Fruit fly (Drosophila melanogaster) whole organism, pupa: Measurements from ENCODE around the gene Kcmf1.

Experiments used
- CG10348 ChIP-seq: fragments of 200-800 bp; sonication (Bioruptor generic); IDR thresholded peaks from 2 replicates; pipeline ENCODE4 v1.3.6; 2022; ENCODE audit warnings: missing biosample characterization, missing genetic modification characterization
- CG12605 ChIP-seq: fragments of 200-800 bp; sonication (Bioruptor generic); IDR thresholded peaks from 2 replicates; pipeline ENCODE4 v1.3.6; 2022; ENCODE audit warnings: missing biosample characterization, missing genetic modification characterization
- CG13204 ChIP-seq: fragments of 200-800 bp; sonication (Bioruptor generic); optimal IDR thresholded peaks from 2 replicates; lab custom pipeline; 2018; ENCODE audit warnings: missing biosample characterization, mild to moderate bottlenecking, missing genetic modification characterization, moderate library complexity
- CG14655 ChIP-seq: fragments of 200-800 bp; sonication (Bioruptor generic); optimal IDR thresholded peaks from 3 replicates; lab custom pipeline; 2017; ENCODE audit warnings: mild to moderate bottlenecking, missing biosample characterization, missing genetic modification reagents, missing genetic modification characterization
- CG15710 ChIP-seq: fragments of 200-800 bp; sonication (Bioruptor generic); optimal IDR thresholded peaks from 2 replicates; lab custom pipeline; 2018; ENCODE audit warnings: missing biosample characterization, mild to moderate bottlenecking, missing genetic modification characterization, moderate library complexity
- CG17806 ChIP-seq: fragments of 200-800 bp; sonication (Bioruptor generic); optimal IDR thresholded peaks from 2 replicates; lab custom pipeline; 2018; ENCODE audit warnings: missing biosample characterization, mild to moderate bottlenecking, missing genetic modification characterization, moderate library complexity
- CG32121 ChIP-seq: fragments of 200-800 bp; sonication (Bioruptor generic); IDR thresholded peaks from 2 replicates; pipeline ENCODE4 v1.3.6; 2022; ENCODE audit warnings: missing biosample characterization, missing genetic modification characterization
- CG34367 ChIP-seq: fragments of 200-800 bp; sonication (Bioruptor generic); optimal IDR thresholded peaks from 2 replicates; lab custom pipeline; 2018; ENCODE audit warnings: missing biosample characterization, mild to moderate bottlenecking, missing genetic modification characterization
- CG4496 ChIP-seq: fragments of 200-800 bp; sonication (Bioruptor generic); IDR thresholded peaks from 3 replicates; pipeline ENCODE4 v1.3.6; 2022; ENCODE audit warnings: missing biosample characterization, missing genetic modification characterization
- CG8159 ChIP-seq: fragments of 200-800 bp; sonication (Bioruptor generic); optimal IDR thresholded peaks from 3 replicates; lab custom pipeline; 2018; ENCODE audit warnings: missing biosample characterization, mild to moderate bottlenecking, missing genetic modification characterization, moderate library complexity
- CG8301 ChIP-seq: fragments of 200-800 bp; sonication (Bioruptor generic); optimal IDR thresholded peaks from 2 replicates; lab custom pipeline; 2018; ENCODE audit warnings: missing biosample characterization, mild to moderate bottlenecking, missing genetic modification characterization
- CG9948 ChIP-seq: fragments of 200-800 bp; sonication (Bioruptor generic); optimal IDR thresholded peaks from 2 replicates; lab custom pipeline; 2018; ENCODE audit warnings: missing biosample characterization, mild to moderate bottlenecking, missing genetic modification characterization, moderate library complexity
- D1 ChIP-seq: fragments of 200-800 bp; sonication (Bioruptor generic); optimal IDR thresholded peaks from 2 replicates; lab custom pipeline; 2018; ENCODE audit warnings: missing biosample characterization, mild to moderate bottlenecking, missing genetic modification characterization, moderate library complexity
- EcR ChIP-seq: fragments of 200-800 bp; sonication (Bioruptor generic); optimal IDR thresholded peaks from 3 replicates; lab custom pipeline; 2019; ENCODE audit warnings: missing biosample characterization, missing genetic modification characterization, mild to moderate bottlenecking, moderate library complexity, missing genetic modification reagents
- Ets98B ChIP-seq: fragments of 200-800 bp; sonication (Bioruptor generic); IDR thresholded peaks from 2 replicates; pipeline ENCODE4 v1.3.6; 2022; ENCODE audit warnings: missing biosample characterization, missing genetic modification characterization
- Pif1A ChIP-seq: fragments of 200-800 bp; sonication (Bioruptor generic); optimal IDR thresholded peaks from 3 replicates; lab custom pipeline; 2016; ENCODE audit warnings: missing biosample characterization, missing genetic modification characterization
- Pif1B ChIP-seq: fragments of 200-800 bp; sonication (Bioruptor generic); optimal IDR thresholded peaks from 3 replicates; lab custom pipeline; 2016; ENCODE audit warnings: missing biosample characterization, missing genetic modification characterization
- Snoo ChIP-seq: fragments of 200-800 bp; sonication (Bioruptor generic); optimal IDR thresholded peaks from 3 replicates; lab custom pipeline; 2017; ENCODE audit warnings: missing biosample characterization, mild to moderate bottlenecking, missing genetic modification characterization, inconsistent platforms
- fd96Ca ChIP-seq: fragments of 200-800 bp; sonication (Bioruptor generic); IDR thresholded peaks from 3 replicates; pipeline ENCODE4 v1.3.6; 2022; ENCODE audit warnings: missing biosample characterization, missing genetic modification characterization
- gl ChIP-seq: fragments of 200-800 bp; sonication (Bioruptor generic); optimal IDR thresholded peaks from 2 replicates; lab custom pipeline; 2018; ENCODE audit warnings: missing biosample characterization, mild to moderate bottlenecking, missing genetic modification characterization
- rn ChIP-seq: fragments of 200-800 bp; sonication (Bioruptor generic); IDR thresholded peaks from 2 replicates; pipeline ENCODE4 v1.3.6; 2022; ENCODE audit warnings: missing biosample characterization, missing genetic modification characterization

Gene Kcmf1

DNA sequence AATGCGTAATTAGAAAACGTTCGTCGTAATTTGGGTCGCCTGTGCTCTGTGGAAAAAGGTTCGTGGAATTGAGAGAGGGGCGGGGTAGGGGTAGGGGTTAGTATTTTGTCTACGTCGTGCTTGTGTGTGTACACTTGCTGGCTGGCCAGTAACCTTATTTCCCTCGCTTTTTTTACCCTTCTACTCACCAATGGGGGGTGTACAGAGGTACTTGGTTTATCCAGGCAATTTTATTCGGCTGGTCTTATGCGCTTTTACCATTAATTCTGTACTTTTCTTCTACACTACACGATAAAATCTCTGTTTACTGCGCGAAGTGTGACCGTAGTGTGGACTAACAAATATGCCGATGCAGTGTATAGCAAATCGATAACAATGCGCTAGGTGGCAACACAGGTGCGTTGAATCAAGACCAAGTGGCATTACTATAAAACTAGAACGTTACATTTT is 5.0 kb upstream of the Kcmf1 start, which contains the start of gene tgo:
Gene tgo, minus strand, starts transcription at position 334 of the 450 bp plus-strand sequence.
- TF ChIP-seq CG34367 (tag; lab: Kevin White, UChicago) (no peak), EcR (GFP tag; lab: Kevin White, UChicago) (peak; percentile 28), CG17806 (tag; lab: Kevin White, UChicago) (no peak), CG8301 (tag; lab: Kevin White, UChicago) (no peak), CG14655 (GFP tag; lab: Kevin White, UChicago) (no peak), CG12605 (GFP tag; lab: Robert Waterston, UW) (no peak), Snoo (tag; lab: Kevin White, UChicago) (no peak), Ets98B (GFP tag; lab: Robert Waterston, UW) (no peak), gl (no peak), CG8159 (tag; lab: Kevin White, UChicago) (no peak), CG4496 (no peak), Pif1A (GFP tag; lab: Kevin White, UChicago) (no peak), CG10348 (GFP tag; lab: Robert Waterston, UW) (no peak), CG15710 (tag; lab: Kevin White, UChicago) (peak; percentile 12), fd96Ca (0 out of 3 replicates have a peak, but pooled peaks have one; percentile 12)

DNA sequence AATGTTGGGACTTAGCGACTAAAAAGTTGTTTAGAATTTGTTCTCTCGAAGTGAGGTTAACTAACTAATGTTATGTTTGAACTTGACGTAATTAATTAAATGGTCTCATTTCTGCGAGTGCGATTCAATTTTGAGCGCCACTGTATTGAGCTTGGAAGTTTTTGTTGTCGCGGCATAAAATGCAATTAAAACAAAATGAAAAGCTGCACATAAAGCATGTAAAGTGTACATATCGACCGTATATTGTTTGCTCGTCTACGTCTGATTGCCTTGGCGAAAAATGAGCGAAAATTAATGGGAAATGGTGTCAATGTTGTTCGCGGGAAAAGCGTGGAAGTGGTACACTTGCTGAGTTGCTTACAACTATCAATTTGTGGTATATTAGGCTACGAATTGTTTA is 2.2 kb upstream of the Kcmf1 start:
- TF ChIP-seq CG17806 (tag; lab: Kevin White, UChicago), result no peak
- TF ChIP-seq CG14655 (GFP tag; lab: Kevin White, UChicago), result no peak
- no peak for TF ChIP-seq CG13204
- no peak for TF ChIP-seq CG4496
- TF ChIP-seq CG8301 (tag; lab: Kevin White, UChicago), result no peak
- TF ChIP-seq, all 21 proteins: peak for 0

dm6 chr3R:9013765-9014380 is 836 bp downstream of the Kcmf1 start:
- TF ChIP-seq Snoo (tag; lab: Kevin White, UChicago) (peak; percentile 42), Ets98B (GFP tag; lab: Robert Waterston, UW) (no peak), CG32121 (GFP tag; lab: Robert Waterston, UW) (peak; percentile 38; the same call in 1 of the 2 replicates), CG34367 (tag; lab: Kevin White, UChicago) (no peak), CG8301 (tag; lab: Kevin White, UChicago) (no peak), D1 (tag; lab: Kevin White, UChicago) (no peak), gl (no peak), CG8159 (tag; lab: Kevin White, UChicago) (peak; percentile 53), fd96Ca (0 out of 3 replicates have a peak, but pooled peaks have one; percentile 29), Pif1A (GFP tag; lab: Kevin White, UChicago) (no peak), CG12605 (GFP tag; lab: Robert Waterston, UW) (no peak), CG4496 (0 out of 3 replicates have a peak, but pooled peaks have one; percentile 29), CG17806 (tag; lab: Kevin White, UChicago) (peak; percentile 7), EcR (GFP tag; lab: Kevin White, UChicago) (peak; percentile 28), CG13204 (no peak), CG14655 (GFP tag; lab: Kevin White, UChicago) (no peak), CG9948 (tag; lab: Kevin White, UChicago) (no peak), Pif1B (GFP tag; lab: Kevin White, UChicago) (no peak), CG10348 (GFP tag; lab: Robert Waterston, UW) (no peak), CG15710 (tag; lab: Kevin White, UChicago) (peak; percentile 15), rn (GFP tag; lab: Robert Waterston, UW) (0 out of 2 replicates have a peak, but pooled peaks have one; percentile 16)

- peak; percentile 85 for TF ChIP-seq CG32121 (GFP tag; lab: Robert Waterston, UW)
- no peak for TF ChIP-seq D1 (tag; lab: Kevin White, UChicago)
- no peak for TF ChIP-seq CG10348 (GFP tag; lab: Robert Waterston, UW)
- 0 out of 3 replicates have a peak, but pooled peaks have one; percentile 31 for TF ChIP-seq fd96Ca
Measured at dm6 chr3R:9011708-9012107, 3.0 kb downstream of the Kcmf1 start.

DNA sequence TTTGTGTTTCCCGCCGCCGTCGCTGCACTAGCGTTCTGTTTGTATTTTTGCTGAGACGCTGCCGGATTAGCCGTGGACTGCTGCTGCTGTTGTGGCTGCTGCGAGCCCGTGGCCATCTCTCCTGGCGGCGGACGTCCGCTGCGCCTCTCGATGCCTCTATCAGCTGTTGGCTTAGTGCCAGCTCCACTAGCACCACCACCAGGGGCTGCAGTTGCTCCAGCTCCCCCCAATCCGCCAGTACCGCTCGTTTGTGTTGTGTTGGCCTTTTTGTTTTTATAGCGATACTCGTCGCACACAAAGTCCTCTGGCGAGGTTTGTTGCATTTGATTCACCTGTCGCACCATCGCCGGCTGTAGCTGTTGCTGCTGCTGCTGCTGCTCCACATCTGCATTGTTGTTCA is 4.0 kb downstream of the Kcmf1 start:
- TF ChIP-seq CG8301 (tag; lab: Kevin White, UChicago), result no peak
- TF ChIP-seq CG14655 (GFP tag; lab: Kevin White, UChicago), result no peak
- TF ChIP-seq fd96Ca, result peak; percentile 60; the same call in 2 of the 3 replicates
- TF ChIP-seq CG32121 (GFP tag; lab: Robert Waterston, UW), result peak; percentile 89
- no peak for TF ChIP-seq CG34367 (tag; lab: Kevin White, UChicago)
- TF ChIP-seq Pif1B (GFP tag; lab: Kevin White, UChicago), result no peak
- no peak for TF ChIP-seq EcR (GFP tag; lab: Kevin White, UChicago)
- peak; percentile 48; the same call in 1 of the 2 replicates for TF ChIP-seq Ets98B (GFP tag; lab: Robert Waterston, UW)
- TF ChIP-seq gl, result no peak
- TF ChIP-seq rn (GFP tag; lab: Robert Waterston, UW), result no peak
- TF ChIP-seq CG4496, result peak; percentile 34; the same call in 1 of the 3 replicates
- TF ChIP-seq CG13204, result no peak

DNA sequence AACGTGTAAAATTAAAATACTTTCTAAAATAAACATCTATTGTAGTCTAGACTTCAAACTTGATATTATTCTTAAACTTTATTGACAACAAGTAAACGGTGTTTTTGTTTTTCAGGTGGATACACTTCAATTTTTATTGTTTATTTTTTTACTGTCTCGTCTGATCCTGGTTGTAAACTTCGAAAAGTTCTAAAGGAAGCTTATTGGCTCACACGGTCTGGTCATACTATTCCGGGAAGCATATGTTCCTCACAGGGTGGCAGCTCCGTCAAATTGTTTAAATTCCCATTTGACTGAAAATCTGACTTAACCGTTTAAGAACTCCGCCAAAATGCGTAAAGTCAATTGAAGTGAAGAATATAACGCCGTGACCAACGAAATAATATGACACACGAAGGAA is 6.5 kb downstream of the Kcmf1 start, which contains the start of gene CG11983:
Gene CG11983, plus strand, starts transcription at position 120 of the 400 bp plus-strand sequence.
- TF ChIP-seq Pif1B (GFP tag; lab: Kevin White, UChicago) (no peak), CG4496 (no peak), CG15710 (tag; lab: Kevin White, UChicago) (peak; percentile 26), D1 (tag; lab: Kevin White, UChicago) (no peak), CG17806 (tag; lab: Kevin White, UChicago) (no peak), CG34367 (tag; lab: Kevin White, UChicago) (no peak), CG8301 (tag; lab: Kevin White, UChicago) (no peak), Ets98B (GFP tag; lab: Robert Waterston, UW) (no peak), Pif1A (GFP tag; lab: Kevin White, UChicago) (no peak), EcR (GFP tag; lab: Kevin White, UChicago) (peak; percentile 9), fd96Ca (no peak), gl (peak; percentile 1), rn (GFP tag; lab: Robert Waterston, UW) (no peak), CG13204 (no peak), Snoo (tag; lab: Kevin White, UChicago) (no peak), CG14655 (GFP tag; lab: Kevin White, UChicago) (no peak), CG8159 (tag; lab: Kevin White, UChicago) (no peak), CG32121 (GFP tag; lab: Robert Waterston, UW) (no peak), CG12605 (GFP tag; lab: Robert Waterston, UW) (no peak), CG9948 (tag; lab: Kevin White, UChicago) (no peak), CG10348 (GFP tag; lab: Robert Waterston, UW) (no peak)
